Fruit fly (Drosophila melanogaster) whole organism, embryonic: ENCODE data around the gene CG33796.

Experiments used
- Abd-B ChIP-seq: fragments of 200-800 bp; sonication (Bioruptor generic); optimal IDR thresholded peaks from 2 replicates; lab custom pipeline; 2018; ENCODE audit warnings: missing biosample characterization, mild to moderate bottlenecking, missing genetic modification characterization, moderate library complexity
- Antp ChIP-seq: fragments of 200-800 bp; sonication (Bioruptor generic); optimal IDR thresholded peaks from 3 replicates; lab custom pipeline; 2016; ENCODE audit warnings: missing biosample characterization, missing genetic modification characterization
- CG1024 ChIP-seq: fragments of 200-800 bp; sonication (Bioruptor generic); IDR thresholded peaks from 2 replicates; pipeline ENCODE4 v1.3.6; 2022; ENCODE audit warnings: missing biosample characterization, missing genetic modification characterization
- CG10565 ChIP-seq: fragments of 200-800 bp; sonication (Bioruptor generic); optimal IDR thresholded peaks from 3 replicates; lab custom pipeline; 2016; ENCODE audit warnings: missing biosample characterization, mild to moderate bottlenecking, missing genetic modification characterization
- CG12299 ChIP-seq: fragments of 200-800 bp; sonication (Bioruptor generic); optimal IDR thresholded peaks from 2 replicates; lab custom pipeline; 2018; ENCODE audit warnings: missing biosample characterization, mild to moderate bottlenecking, missing genetic modification characterization
- CG12744 ChIP-seq: fragments of 200-800 bp; sonication (Bioruptor generic); optimal IDR thresholded peaks from 2 replicates; lab custom pipeline; 2016; ENCODE audit warnings: missing biosample characterization, missing genetic modification characterization
- CG13624 ChIP-seq: fragments of 200-800 bp; sonication (Bioruptor generic); optimal IDR thresholded peaks from 2 replicates; lab custom pipeline; 2016; ENCODE audit warnings: missing biosample characterization, missing genetic modification characterization
- CG15479 ChIP-seq: fragments of 200-800 bp; sonication (Bioruptor generic); optimal IDR thresholded peaks from 3 replicates; lab custom pipeline; 2019; ENCODE audit warnings: missing biosample characterization, mild to moderate bottlenecking, missing genetic modification characterization, moderate library complexity
- CG16815 ChIP-seq: fragments of 200-800 bp; sonication (Bioruptor generic); optimal IDR thresholded peaks from 3 replicates; lab custom pipeline; 2017; ENCODE audit warnings: missing biosample characterization, mild to moderate bottlenecking, missing genetic modification characterization
- CG17186 ChIP-seq: fragments of 200-800 bp; sonication (Bioruptor generic); optimal IDR thresholded peaks from 3 replicates; lab custom pipeline; 2017; ENCODE audit warnings: missing biosample characterization, missing genetic modification reagents, missing genetic modification characterization
- CG2199 ChIP-seq: fragments of 200-800 bp; sonication (Bioruptor generic); IDR thresholded peaks from 3 replicates; pipeline ENCODE4 v1.3.6; 2022; ENCODE audit warnings: missing biosample characterization, missing genetic modification characterization
- CG2889 ChIP-seq: fragments of 200-800 bp; sonication (Bioruptor generic); IDR thresholded peaks from 3 replicates; pipeline ENCODE4 v1.3.6; 2022; ENCODE audit warnings: missing biosample characterization, missing genetic modification characterization
- CG3838 ChIP-seq: fragments of 200-800 bp; sonication (Bioruptor generic); optimal IDR thresholded peaks from 3 replicates; lab custom pipeline; 2016; ENCODE audit warnings: missing biosample characterization, missing genetic modification characterization
- CG4360 ChIP-seq: fragments of 200-800 bp; sonication (Bioruptor generic); IDR thresholded peaks from 2 replicates; pipeline ENCODE4 v1.3.6; 2022; ENCODE audit warnings: missing biosample characterization, missing genetic modification characterization
- CG4707 ChIP-seq: fragments of 200-800 bp; sonication (Bioruptor generic); optimal IDR thresholded peaks from 2 replicates; lab custom pipeline; 2018; ENCODE audit warnings: missing biosample characterization, mild to moderate bottlenecking, missing genetic modification characterization, moderate library complexity
- CG6791 ChIP-seq: fragments of 200-800 bp; sonication (Bioruptor generic); IDR thresholded peaks from 3 replicates; pipeline ENCODE4 v1.3.6; 2022; ENCODE audit warnings: missing biosample characterization, missing genetic modification characterization; ENCODE audit not compliant: partially characterized antibody
- CG8765 ChIP-seq: fragments of 200-800 bp; sonication (Bioruptor generic); IDR thresholded peaks from 2 replicates; pipeline ENCODE4 v1.3.6; 2022; ENCODE audit warnings: missing biosample characterization, missing genetic modification characterization
- CkIIα-i1 ChIP-seq: fragments of 200-800 bp; sonication (Bioruptor generic); IDR thresholded peaks from 2 replicates; pipeline ENCODE4 v1.3.6; 2022; ENCODE audit warnings: missing biosample characterization, missing genetic modification characterization
- Dfd ChIP-seq, 2 experiments: fragments of >200 bp; optimal IDR thresholded peaks; 2 replicates each; lab custom pipeline; 2017; ENCODE audit warnings: missing biosample characterization in 2 of 2, missing genetic modification characterization in 2 of 2
- Dp ChIP-seq: fragments of 200-800 bp; sonication (Bioruptor generic); optimal IDR thresholded peaks from 2 replicates; lab custom pipeline; 2018; ENCODE audit warnings: missing biosample characterization, mild to moderate bottlenecking, missing genetic modification characterization, moderate library complexity
- Eip74EF ChIP-seq, 2 experiments: fragments of 200-800 bp in 1 of 2; fragments of >200 bp in 1 of 2; sonication (Bioruptor generic) in 1 of 2; optimal IDR thresholded peaks; 2 replicates each; lab custom pipeline; 2017 to 2019; ENCODE audit warnings: missing biosample characterization in 2 of 2, missing genetic modification characterization in 2 of 2, mild to moderate bottlenecking in 1 of 2, moderate library complexity in 1 of 2
- Gsc ChIP-seq: fragments of 200-800 bp; sonication (Bioruptor generic); IDR thresholded peaks from 2 replicates; pipeline ENCODE4 v1.3.6; 2022; ENCODE audit warnings: missing biosample characterization, missing genetic modification characterization
- H15 ChIP-seq: fragments of 200-800 bp; sonication (Bioruptor generic); IDR thresholded peaks from 3 replicates; pipeline ENCODE4 v1.3.6; 2022; ENCODE audit warnings: missing biosample characterization, missing genetic modification characterization
- H2.0 ChIP-seq: fragments of 200-800 bp; sonication (Bioruptor generic); IDR thresholded peaks from 2 replicates; pipeline ENCODE4 v1.3.6; 2022; ENCODE audit warnings: missing biosample characterization, missing genetic modification characterization
- HmgD ChIP-seq: fragments of 200-800 bp; sonication (Bioruptor generic); optimal IDR thresholded peaks from 3 replicates; lab custom pipeline; 2016; ENCODE audit warnings: missing biosample characterization, missing genetic modification characterization
- Med ChIP-seq: fragments of 200-800 bp; sonication (Bioruptor generic); peaks from one replicate; lab custom pipeline; 2016; ENCODE audit warnings: missing biosample characterization, missing genetic modification characterization, mild to moderate bottlenecking, inconsistent platforms, moderate library complexity
- NC2α ChIP-seq: fragments of 200-800 bp; sonication (Bioruptor generic); optimal IDR thresholded peaks from 2 replicates; lab custom pipeline; 2016; ENCODE audit warnings: missing biosample characterization, missing genetic modification characterization
- Sox100B ChIP-seq: fragments of 200-800 bp; sonication (Bioruptor generic); optimal IDR thresholded peaks from 3 replicates; lab custom pipeline; 2018; ENCODE audit warnings: missing biosample characterization, mild to moderate bottlenecking, missing genetic modification characterization
- Spps ChIP-seq: fragments of 200-800 bp; sonication (Bioruptor generic); optimal IDR thresholded peaks from 2 replicates; lab custom pipeline; 2018; ENCODE audit warnings: missing biosample characterization, mild to moderate bottlenecking, missing genetic modification characterization
- ac ChIP-seq: fragments of 200-800 bp; sonication (Bioruptor generic); optimal IDR thresholded peaks from 3 replicates; lab custom pipeline; 2017; ENCODE audit warnings: missing biosample characterization, mild to moderate bottlenecking, missing genetic modification characterization
- bcd ChIP-seq: fragments of 200-800 bp; sonication (Bioruptor generic); optimal IDR thresholded peaks from 2 replicates; lab custom pipeline; 2017; ENCODE audit warnings: missing biosample characterization, mild to moderate bottlenecking, missing genetic modification characterization
- cg ChIP-seq: fragments of 200-800 bp; sonication (Bioruptor generic); optimal IDR thresholded peaks from 3 replicates; lab custom pipeline; 2019; ENCODE audit warnings: missing biosample characterization, mild to moderate bottlenecking, missing genetic modification characterization, moderate library complexity
- ci ChIP-seq: fragments of 200-800 bp; sonication (Bioruptor generic); IDR thresholded peaks from 3 replicates; pipeline ENCODE4 v1.3.6; 2022; ENCODE audit warnings: missing biosample characterization, missing genetic modification characterization
- corto ChIP-seq: fragments of 200-800 bp; sonication (Bioruptor generic); optimal IDR thresholded peaks from 2 replicates; lab custom pipeline; 2016; ENCODE audit warnings: missing biosample characterization, mild to moderate bottlenecking, missing genetic modification characterization, moderate library complexity
- dm ChIP-seq: fragments of 200-800 bp; sonication (Bioruptor generic); optimal IDR thresholded peaks from 3 replicates; lab custom pipeline; 2016; ENCODE audit warnings: missing biosample characterization, missing genetic modification characterization
- emc ChIP-seq: fragments of 200-800 bp; sonication (Bioruptor generic); optimal IDR thresholded peaks from 2 replicates; lab custom pipeline; 2016; ENCODE audit warnings: missing biosample characterization, missing genetic modification characterization
- eyg ChIP-seq: fragments of 200-800 bp; sonication (Bioruptor generic); optimal IDR thresholded peaks from 3 replicates; lab custom pipeline; 2016; ENCODE audit warnings: missing biosample characterization, missing genetic modification characterization
- kah ChIP-seq: fragments of 200-800 bp; sonication (Bioruptor generic); optimal IDR thresholded peaks from 2 replicates; lab custom pipeline; 2018; ENCODE audit warnings: missing biosample characterization, mild to moderate bottlenecking, missing genetic modification characterization
- kay ChIP-seq: fragments of 200-800 bp; sonication (Bioruptor generic); optimal IDR thresholded peaks from 2 replicates; lab custom pipeline; 2016; ENCODE audit warnings: missing biosample characterization, missing genetic modification characterization
- ken ChIP-seq: fragments of 200-800 bp; sonication (Bioruptor generic); IDR thresholded peaks from 3 replicates; pipeline ENCODE4 v1.3.6; 2022; ENCODE audit warnings: missing biosample characterization, missing genetic modification characterization
- lmd ChIP-seq: fragments of 200-800 bp; sonication (Bioruptor generic); IDR thresholded peaks from 2 replicates; pipeline ENCODE4 v1.3.6; 2022; ENCODE audit warnings: missing biosample characterization, missing genetic modification characterization
- nerfin-1 ChIP-seq: fragments of 200-800 bp; sonication (Bioruptor generic); optimal IDR thresholded peaks from 3 replicates; lab custom pipeline; 2019; ENCODE audit warnings: missing biosample characterization, mild to moderate bottlenecking, missing genetic modification characterization, moderate library complexity
- nom ChIP-seq: fragments of 200-800 bp; sonication (Bioruptor generic); optimal IDR thresholded peaks from 2 replicates; lab custom pipeline; 2017; ENCODE audit warnings: missing biosample characterization, missing genetic modification characterization, mild to moderate bottlenecking, moderate library complexity, missing genetic modification reagents
- pros ChIP-seq: fragments of 200-800 bp; sonication (Bioruptor generic); optimal IDR thresholded peaks from 3 replicates; lab custom pipeline; 2019; ENCODE audit warnings: missing biosample characterization, mild to moderate bottlenecking, missing genetic modification characterization, moderate library complexity
- ranshi ChIP-seq: fragments of 200-800 bp; sonication (Bioruptor generic); IDR thresholded peaks from 2 replicates; pipeline ENCODE4 v1.3.6; 2022; ENCODE audit warnings: missing biosample characterization, missing genetic modification characterization
- stwl ChIP-seq: fragments of 200-800 bp; sonication (Bioruptor generic); optimal IDR thresholded peaks from 3 replicates; lab custom pipeline; 2018; ENCODE audit warnings: missing biosample characterization, mild to moderate bottlenecking, missing genetic modification characterization, moderate library complexity
- tll ChIP-seq, 2 experiments: fragments of 200-800 bp in 1 of 2; fragments of >200 bp in 1 of 2; sonication (Bioruptor generic) in 1 of 2; optimal IDR thresholded peaks; 2 replicates each; lab custom pipeline; 2017 to 2019; ENCODE audit warnings: missing biosample characterization in 2 of 2, missing genetic modification characterization in 2 of 2, mild to moderate bottlenecking in 1 of 2, moderate library complexity in 1 of 2
- vfl ChIP-seq: fragments of 200-800 bp; sonication (Bioruptor generic); optimal IDR thresholded peaks from 2 replicates; lab custom pipeline; 2016; ENCODE audit warnings: missing biosample characterization, missing genetic modification characterization
- vvl ChIP-seq: fragments of 200-800 bp; sonication (Bioruptor generic); IDR thresholded peaks from 2 replicates; pipeline ENCODE4 v1.3.6; 2022; ENCODE audit warnings: missing biosample characterization, missing genetic modification characterization
- zen ChIP-seq: fragments of 200-800 bp; sonication (Bioruptor generic); optimal IDR thresholded peaks from 3 replicates; lab custom pipeline; 2018; ENCODE audit warnings: missing biosample characterization, mild to moderate bottlenecking, missing genetic modification characterization, moderate library complexity

The CG33796 gene

DNA sequence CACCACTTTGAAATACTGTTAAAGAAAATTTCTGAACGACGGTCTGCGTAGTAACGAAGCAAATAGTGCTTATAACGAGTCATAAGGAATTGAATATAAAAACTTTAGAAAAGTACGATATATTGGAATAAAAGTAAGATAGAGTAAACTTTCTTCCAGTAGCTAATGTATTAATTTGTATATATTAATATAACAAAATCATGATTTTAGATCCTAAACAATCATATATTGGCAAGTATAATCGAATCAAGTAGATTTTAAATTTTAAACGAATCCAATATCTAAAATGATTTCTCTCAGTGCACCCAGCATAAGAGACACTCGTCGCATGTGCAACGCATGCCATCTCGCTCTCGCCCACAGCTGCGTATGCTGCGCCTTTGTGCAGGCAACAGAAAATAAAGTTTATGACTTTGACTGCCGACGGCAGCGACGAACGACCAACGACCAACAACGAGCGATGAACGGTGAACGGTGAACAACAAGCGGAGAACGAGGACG is 11.5 kb upstream of the CG33796 start (continued):
- TF ChIP-seq emc (no peak), Sox100B (peak; percentile 24), Gsc (GFP tag; lab: Robert Waterston, UW) (no peak), CG10565 (GFP tag; lab: Kevin White, UChicago) (no peak), ac (GFP tag; lab: Kevin White, UChicago) (no peak), H2.0 (no peak), CG12744 (GFP tag; lab: Kevin White, UChicago) (no peak), Eip74EF (GFP tag; optimal IDR thresholded peaks at IDR 0.05; lab: Kevin White, UChicago) (peak in 1 of 2 experiments; percentile 15), CkIIα-i1 (no peak), ken (GFP tag; lab: Robert Waterston, UW) (0 out of 3 replicates have a peak, but pooled peaks have one; percentile 40), kay (GFP tag; lab: Kevin White, UChicago) (no peak), Spps (tag; lab: Kevin White, UChicago) (peak; percentile 18), Abd-B (GFP tag; lab: Kevin White, UChicago) (peak; percentile 48), bcd (GFP tag; lab: Kevin White, UChicago) (peak; percentile 15), Dfd (GFP tag; optimal IDR thresholded peaks at IDR 0.05; lab: Kevin White, UChicago) (no peak), CG17186 (GFP tag; lab: Kevin White, UChicago) (no peak), vfl (GFP tag; lab: Kevin White, UChicago) (no peak), CG4707 (GFP tag; lab: Kevin White, UChicago) (no peak), CG8765 (GFP tag; lab: Robert Waterston, UW) (no peak), CG1024 (GFP tag; lab: Robert Waterston, UW) (no peak), ranshi (GFP tag; lab: Robert Waterston, UW) (peak; percentile 31; the same call in 1 of the 2 replicates), CG12299 (tag; lab: Kevin White, UChicago) (no peak), HmgD (no peak)

DNA sequence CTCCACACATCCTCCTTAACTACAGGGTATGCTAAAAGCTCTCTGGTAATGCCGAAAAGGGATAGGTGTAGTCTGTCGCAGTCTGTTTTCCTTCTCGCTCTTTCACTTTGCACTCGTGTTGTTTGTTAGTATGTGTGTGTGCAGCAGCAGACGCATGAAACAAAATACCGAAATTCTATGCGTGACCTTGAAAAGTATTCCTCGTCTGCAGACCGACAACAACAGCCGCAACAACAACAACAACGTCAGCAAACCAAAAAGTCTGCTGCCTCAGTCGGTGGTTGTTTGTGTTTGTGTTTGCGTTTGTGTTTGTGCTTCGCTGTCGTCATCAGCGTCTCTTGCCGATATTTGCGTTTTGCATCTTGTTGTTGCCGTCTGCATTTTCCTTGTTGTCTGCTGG is 8.5 kb upstream of the CG33796 start:
- TF ChIP-seq CG2889 (GFP tag; lab: Robert Waterston, UW) = no peak
- TF ChIP-seq kah = peak; percentile 85
- peak; percentile 52 for TF ChIP-seq zen (tag; lab: Kevin White, UChicago)
- TF ChIP-seq NC2α (GFP tag; lab: Kevin White, UChicago) = no peak
- TF ChIP-seq nerfin-1 (tag; lab: Kevin White, UChicago) = peak; percentile 41
- TF ChIP-seq Antp = no peak
- no peak for TF ChIP-seq CG3838 (GFP tag; lab: Kevin White, UChicago)
- TF ChIP-seq stwl (tag; lab: Kevin White, UChicago) = peak; percentile 0
- no peak for TF ChIP-seq Dp (GFP tag; lab: Kevin White, UChicago)
- TF ChIP-seq eyg (GFP tag; lab: Kevin White, UChicago) = no peak
- no peak for TF ChIP-seq CG16815 (GFP tag; lab: Kevin White, UChicago)
- TF ChIP-seq pros (GFP tag; lab: Kevin White, UChicago) = peak; percentile 32
- TF ChIP-seq corto = peak; percentile 15
- TF ChIP-seq lmd (GFP tag; lab: Robert Waterston, UW) = no peak
- peak; percentile 21 for TF ChIP-seq nom
- peak in 1 of 2 experiments; percentile 25 for TF ChIP-seq tll (GFP tag; optimal IDR thresholded peaks at IDR 0.05; lab: Kevin White, UChicago)
- TF ChIP-seq Med = peak; percentile 67
- TF ChIP-seq dm (GFP tag; lab: Kevin White, UChicago) = no peak
- TF ChIP-seq H15 (GFP tag; lab: Robert Waterston, UW) = 0 out of 3 replicates have a peak, but pooled peaks have one; percentile 34
- no peak for TF ChIP-seq CG13624 (GFP tag; lab: Kevin White, UChicago)
- peak; percentile 97 for TF ChIP-seq CG4360 (GFP tag; lab: Robert Waterston, UW)
- TF ChIP-seq vvl (GFP tag; lab: Robert Waterston, UW) = 0 out of 2 replicates have a peak, but pooled peaks have one; percentile 23
- peak; percentile 62; the same call in 1 of the 3 replicates for TF ChIP-seq CG2199 (GFP tag; lab: Robert Waterston, UW)
- TF ChIP-seq cg = peak; percentile 62
- TF ChIP-seq CG15479 (GFP tag; lab: Kevin White, UChicago) = peak; percentile 28
- peak; percentile 23; the same call in 1 of the 3 replicates for TF ChIP-seq ci (GFP tag; lab: Robert Waterston, UW)
- TF ChIP-seq CG6791 (GFP tag; lab: Robert Waterston, UW) = no peak
